Fruit fly (Drosophila melanogaster) whole organism, wandering third instar larva: Measurements from ENCODE around the gene Uggt.

Experiments used
- Abd-B ChIP-seq: fragments of >200 bp; optimal IDR thresholded peaks from 2 replicates; lab custom pipeline; 2017; ENCODE audit warnings: missing biosample characterization, missing genetic modification characterization
- CG32264 ChIP-seq: fragments of 200-800 bp; sonication (Bioruptor generic); optimal IDR thresholded peaks from 2 replicates; lab custom pipeline; 2016; ENCODE audit warnings: missing biosample characterization, missing genetic modification characterization
- CG9705 ChIP-seq: fragments of 200-800 bp; sonication (Bioruptor generic); optimal IDR thresholded peaks from 2 replicates; lab custom pipeline; 2018; ENCODE audit warnings: missing biosample characterization, mild to moderate bottlenecking, missing genetic modification characterization
- Dfd ChIP-seq: fragments of >200 bp; optimal IDR thresholded peaks from 2 replicates; lab custom pipeline; 2017; ENCODE audit warnings: missing biosample characterization, missing genetic modification characterization
- Dif ChIP-seq: fragments of 200-275, 200-300 bp; sonication (Bioruptor generic); optimal IDR thresholded peaks from 2 replicates; lab custom pipeline; 2018; ENCODE audit warnings: missing biosample characterization, missing genetic modification characterization; ENCODE audit not compliant: partially characterized antibody
- GATAd ChIP-seq: sonication (Bioruptor generic); optimal IDR thresholded peaks from 2 replicates; lab custom pipeline; 2016; ENCODE audit warnings: missing biosample characterization, missing genetic modification characterization
- HLH106 ChIP-seq: fragments of 200-800 bp; optimal IDR thresholded peaks from 3 replicates; lab custom pipeline; 2019; ENCODE audit warnings: missing biosample characterization, mild to moderate bottlenecking, missing genetic modification characterization, moderate library complexity
- Hnf4 ChIP-seq: fragments of 200-800 bp; sonication (Bioruptor generic); optimal IDR thresholded peaks from 2 replicates; lab custom pipeline; 2016; ENCODE audit warnings: missing biosample characterization, mild to moderate bottlenecking, missing genetic modification characterization
- Hr78 ChIP-seq: fragments of >200 bp; optimal IDR thresholded peaks from 2 replicates; lab custom pipeline; 2017; ENCODE audit warnings: missing biosample characterization, missing genetic modification characterization
- Hr83 ChIP-seq: fragments of 200-300 bp; sonication (Bioruptor generic); optimal IDR thresholded peaks from 2 replicates; lab custom pipeline; 2016; ENCODE audit warnings: missing biosample characterization, mild to moderate bottlenecking, missing genetic modification characterization, moderate library complexity; ENCODE audit not compliant: poor library complexity, severe bottlenecking
- Jra ChIP-seq: sonication (Bioruptor generic); optimal IDR thresholded peaks from 2 replicates; lab custom pipeline; 2016; ENCODE audit warnings: missing biosample characterization, missing genetic modification characterization
- Mio ChIP-seq: sonication (Bioruptor generic); optimal IDR thresholded peaks from 2 replicates; lab custom pipeline; 2016; ENCODE audit warnings: missing biosample characterization, missing genetic modification characterization
- Myc ChIP-seq: fragments of >200 bp; optimal IDR thresholded peaks from 2 replicates; lab custom pipeline; 2017
- N ChIP-seq: fragments of >200 bp; optimal IDR thresholded peaks from 2 replicates; lab custom pipeline; 2018; ENCODE audit warnings: missing biosample characterization, missing external identifiers, missing genetic modification characterization
- OdsH ChIP-seq: fragments of 200-800 bp; sonication (Bioruptor generic); optimal IDR thresholded peaks from 2 replicates; lab custom pipeline; 2016; ENCODE audit warnings: missing biosample characterization, mild to moderate bottlenecking, missing genetic modification characterization
- Rel ChIP-seq, 2 experiments: fragments of 200-800 bp; sonication (Bioruptor generic) in 1 of 2; optimal IDR thresholded peaks; 2 replicates in 1 of 2; 3 replicates in 1 of 2; lab custom pipeline; 2016 to 2019; ENCODE audit warnings: mild to moderate bottlenecking in 2 of 2, missing biosample characterization in 2 of 2, missing genetic modification characterization in 2 of 2, moderate library complexity in 1 of 2
- Sp1 ChIP-seq: fragments of 200-800 bp; sonication (Bioruptor generic); optimal IDR thresholded peaks from 3 replicates; lab custom pipeline; 2019; ENCODE audit warnings: missing biosample characterization, mild to moderate bottlenecking, missing genetic modification characterization, moderate library complexity
- Vsx2 ChIP-seq: fragments of 200-300, 225-300 bp; sonication (Bioruptor generic); optimal IDR thresholded peaks from 2 replicates; lab custom pipeline; 2018; ENCODE audit warnings: missing biosample characterization, missing genetic modification characterization; ENCODE audit not compliant: partially characterized antibody
- br ChIP-seq: fragments of 200-800 bp; sonication (Bioruptor generic); optimal IDR thresholded peaks from 2 replicates; lab custom pipeline; 2016; ENCODE audit warnings: missing biosample characterization, missing genetic modification characterization
- brk ChIP-seq: fragments of 200-800 bp; sonication (Bioruptor generic); optimal IDR thresholded peaks from 2 replicates; lab custom pipeline; 2016; ENCODE audit warnings: missing biosample characterization, mild to moderate bottlenecking, missing genetic modification characterization
- dl ChIP-seq, 2 experiments: fragments of 175-275, 200-275 bp in 1 of 2; fragments of 200-275 bp in 1 of 2; sonication (Bioruptor generic); optimal IDR thresholded peaks; lab custom pipeline; 2018; ENCODE audit warnings: mild to moderate bottlenecking in 2 of 2, missing biosample characterization in 2 of 2, missing genetic modification characterization in 2 of 2, moderate library complexity in 2 of 2; ENCODE audit not compliant: partially characterized antibody in 2 of 2, insufficient read depth in 1 of 2
- dsf ChIP-seq: sonication (Bioruptor generic); optimal IDR thresholded peaks from 2 replicates; lab custom pipeline; 2016; ENCODE audit warnings: missing biosample characterization, missing genetic modification characterization, borderline replicate concordance
- ey ChIP-seq: fragments of 200-800 bp; sonication (Bioruptor generic); optimal IDR thresholded peaks from 2 replicates; lab custom pipeline; 2016; ENCODE audit warnings: missing biosample characterization, missing genetic modification characterization
- foxo ChIP-seq, 2 experiments: fragments of 200-800 bp; sonication (Bioruptor generic); optimal IDR thresholded peaks; 2 replicates in 1 of 2; 3 replicates in 1 of 2; lab custom pipeline; 2016 to 2017; ENCODE audit warnings: missing biosample characterization in 2 of 2, missing genetic modification characterization in 2 of 2
- fru ChIP-seq: fragments of 200-800 bp; sonication (Bioruptor generic); optimal IDR thresholded peaks from 3 replicates; lab custom pipeline; 2016; ENCODE audit warnings: missing biosample characterization, mild to moderate bottlenecking, missing genetic modification characterization
- h ChIP-seq: fragments of 200-800 bp; sonication (Bioruptor generic); optimal IDR thresholded peaks from 3 replicates; lab custom pipeline; 2016; ENCODE audit warnings: missing biosample characterization, mild to moderate bottlenecking, missing genetic modification characterization
- jim ChIP-seq: fragments of 175-275, 200-325 bp; sonication (Bioruptor generic); optimal IDR thresholded peaks from 2 replicates; lab custom pipeline; 2016; ENCODE audit warnings: missing biosample characterization, mild to moderate bottlenecking, missing genetic modification characterization
- lola ChIP-seq: fragments of >200 bp; optimal IDR thresholded peaks from 2 replicates; lab custom pipeline; 2017; ENCODE audit warnings: missing biosample characterization, missing genetic modification characterization
- pan ChIP-seq: fragments of >200 bp; optimal IDR thresholded peaks from 2 replicates; lab custom pipeline; 2017
- psq ChIP-seq: fragments of 200-800 bp; sonication (Bioruptor generic); optimal IDR thresholded peaks from 3 replicates; lab custom pipeline; 2017; ENCODE audit warnings: missing biosample characterization, mild to moderate bottlenecking, missing genetic modification characterization, moderate library complexity
- rgr ChIP-seq: fragments of 200-800 bp; sonication (Bioruptor generic); optimal IDR thresholded peaks from 3 replicates; lab custom pipeline; 2016; ENCODE audit warnings: missing biosample characterization, mild to moderate bottlenecking, missing genetic modification characterization
- sv ChIP-seq: fragments of 200-800 bp; sonication (Bioruptor generic); optimal IDR thresholded peaks from 3 replicates; lab custom pipeline; 2016; ENCODE audit warnings: missing biosample characterization, missing genetic modification characterization
- tai ChIP-seq: sonication (Bioruptor generic); optimal IDR thresholded peaks from 2 replicates; lab custom pipeline; 2016; ENCODE audit warnings: missing biosample characterization, missing genetic modification characterization
- woc ChIP-seq: sonication (Bioruptor generic); optimal IDR thresholded peaks from 2 replicates; lab custom pipeline; 2016; ENCODE audit warnings: missing biosample characterization, mild to moderate bottlenecking, missing genetic modification characterization

The Uggt gene

DNA sequence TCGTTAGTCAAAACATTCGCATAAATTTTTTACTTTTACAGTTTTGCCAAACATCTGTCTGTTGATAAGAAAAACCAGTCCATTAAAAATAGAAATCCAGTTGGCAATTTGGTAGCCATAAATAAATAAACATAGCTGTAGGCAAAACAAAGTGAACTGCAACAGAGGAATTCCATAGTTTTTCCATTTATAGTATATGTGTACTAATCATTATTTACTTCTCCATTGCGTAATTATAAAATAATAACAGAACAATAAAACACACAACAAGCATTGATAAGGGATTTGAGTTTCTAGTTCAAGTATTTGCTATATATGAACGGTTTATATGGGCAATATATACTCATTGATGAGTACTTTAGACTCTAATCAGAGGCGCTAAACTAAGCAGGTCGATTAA is 35.9 kb upstream of the Uggt start:
- TF ChIP-seq pan: no peak

DNA sequence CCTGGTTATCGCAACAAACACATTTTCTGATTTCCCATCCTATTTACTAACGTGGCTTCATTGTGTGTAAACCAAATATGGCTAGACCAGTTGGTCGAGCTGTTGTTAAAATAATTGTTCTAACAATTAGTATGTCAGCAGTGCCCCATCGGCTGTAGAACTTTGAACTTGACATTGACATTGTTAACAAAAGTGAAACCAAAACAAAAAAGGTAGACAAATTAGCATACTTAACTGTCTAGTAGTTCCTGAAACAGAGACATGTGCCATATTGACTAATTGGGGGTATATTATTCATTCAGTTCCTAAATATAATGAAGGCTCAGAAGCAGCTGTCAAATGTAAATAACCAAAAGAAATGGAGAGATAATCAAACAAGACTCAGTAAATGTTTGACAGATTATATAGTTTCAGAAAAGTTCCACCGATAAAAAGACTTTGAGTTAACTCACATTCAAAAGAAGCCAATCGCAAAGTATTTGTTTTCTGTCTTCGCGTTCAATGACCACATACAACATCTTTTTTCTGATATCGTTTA is 34.8 kb upstream of the Uggt start:
- TF ChIP-seq Rel (GFP tag; optimal IDR thresholded peaks at IDR 0.05; lab: Kevin White, UChicago) (no peak), Rel (tag; optimal IDR thresholded peaks at IDR 0.05; lab: Kevin White, UChicago) (no peak), Sp1 (GFP tag; lab: Kevin White, UChicago) (no peak)

DNA sequence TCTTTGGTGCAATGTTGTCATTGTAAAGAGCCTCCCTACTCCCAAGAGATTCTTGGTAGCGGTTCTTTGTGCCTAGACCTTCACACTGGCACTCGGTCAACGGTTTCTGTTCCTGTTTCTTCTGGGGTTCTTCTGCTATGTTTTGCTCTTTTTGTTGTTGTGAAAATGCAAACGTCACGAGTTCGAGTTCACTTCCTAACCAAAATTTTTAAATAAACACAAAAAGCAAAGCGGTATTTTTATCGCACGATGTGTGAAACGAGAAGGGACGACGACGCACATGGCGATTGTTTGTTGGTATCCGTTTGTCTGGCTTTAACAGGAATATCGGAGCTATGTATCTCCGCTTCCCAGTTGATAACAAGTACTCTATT is 32.6 kb upstream of the Uggt start:
- TF ChIP-seq sv (GFP tag; lab: Kevin White, UChicago) (no peak), CG9705 (GFP tag; lab: Kevin White, UChicago) (no peak), tai (no peak), Mio (no peak), Hr83 (GFP tag; lab: Kevin White, UChicago) (no peak), woc (GFP tag; lab: Kevin White, UChicago) (no peak), fru (GFP tag; lab: Kevin White, UChicago) (no peak), GATAd (GFP tag; lab: Kevin White, UChicago) (no peak), Myc (lab: Kevin White, UChicago) (no peak), brk (no peak), dl (GFP tag; optimal IDR thresholded peaks at IDR 0.05; lab: Kevin White, UChicago; ENCODE audit: insufficient read depth in 1 of 2, partially characterized antibody in 2 of 2) (no peak), jim (GFP tag; lab: Kevin White, UChicago) (no peak), CG32264 (GFP tag; lab: Kevin White, UChicago) (no peak), foxo (GFP tag; optimal IDR thresholded peaks at IDR 0.05; lab: Kevin White, UChicago) (no peak), pan (no peak), Abd-B (GFP tag; lab: Kevin White, UChicago) (no peak), Rel (GFP tag; optimal IDR thresholded peaks at IDR 0.05; lab: Kevin White, UChicago) (no peak), Rel (tag; optimal IDR thresholded peaks at IDR 0.05; lab: Kevin White, UChicago) (no peak), rgr (no peak), h (no peak), psq (no peak)

DNA sequence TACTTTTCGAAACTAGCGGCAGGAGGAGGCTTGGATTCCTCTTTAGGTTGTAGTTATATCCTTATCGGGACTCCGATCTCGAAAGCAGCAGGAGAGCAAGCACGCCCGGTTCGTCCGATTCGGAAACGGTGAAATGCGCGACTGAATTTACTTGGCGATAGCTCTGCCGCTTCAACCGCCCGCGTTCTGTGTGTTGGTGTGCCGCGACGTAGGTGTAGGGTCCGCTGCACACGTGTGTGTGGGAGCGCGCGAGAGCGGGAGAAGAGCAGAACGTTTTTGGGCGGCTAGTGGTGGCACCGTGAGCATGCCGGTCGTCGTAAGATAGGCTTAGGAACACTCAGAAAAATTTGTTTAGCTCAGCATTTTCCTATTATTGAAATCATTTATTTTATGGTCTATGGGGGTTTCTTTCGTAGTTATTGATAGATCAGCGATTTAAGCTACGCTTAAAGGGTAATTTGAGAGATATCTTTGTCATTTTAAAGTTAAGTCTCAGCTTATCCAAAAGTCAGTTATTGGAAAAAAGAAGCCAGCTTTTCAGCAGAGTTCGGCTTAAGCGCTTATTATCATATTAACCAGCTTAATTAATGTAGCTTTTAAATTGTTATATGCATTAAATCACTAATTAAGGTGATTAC is 32.1 kb upstream of the Uggt start:
- no peak for TF ChIP-seq Vsx2 (GFP tag; lab: Kevin White, UChicago)
- TF ChIP-seq lola (GFP tag; lab: Kevin White, UChicago): no peak
- no peak for TF ChIP-seq Hr78
- TF ChIP-seq N (GFP tag; lab: Kevin White, UChicago): peak; percentile 56
- TF ChIP-seq Hr83 (GFP tag; lab: Kevin White, UChicago): peak; percentile 83
- TF ChIP-seq Myc (lab: Kevin White, UChicago): no peak
- TF ChIP-seq pan: no peak
- TF ChIP-seq brk: no peak
- peak; percentile 5 for TF ChIP-seq br (GFP tag; lab: Kevin White, UChicago)
- peak; percentile 40 for TF ChIP-seq ey (GFP tag; lab: Kevin White, UChicago)
- TF ChIP-seq HLH106 (tag; lab: Kevin White, UChicago): peak; percentile 14
- peak; percentile 71 for TF ChIP-seq Dif
- TF ChIP-seq Mio: no peak
- peak; percentile 61 for TF ChIP-seq woc (GFP tag; lab: Kevin White, UChicago)
- no peak for TF ChIP-seq Abd-B (GFP tag; lab: Kevin White, UChicago)
- TF ChIP-seq foxo (GFP tag; optimal IDR thresholded peaks at IDR 0.05; lab: Kevin White, UChicago): peak in 1 of 2 experiments; percentile 18
- peak; percentile 35 for TF ChIP-seq h
- peak; percentile 43 for TF ChIP-seq fru (GFP tag; lab: Kevin White, UChicago)
- no peak for TF ChIP-seq OdsH (GFP tag; lab: Kevin White, UChicago)
- peak; percentile 7 for TF ChIP-seq tai
- no peak for TF ChIP-seq Jra (GFP tag; lab: Kevin White, UChicago)
- TF ChIP-seq Rel (GFP tag; optimal IDR thresholded peaks at IDR 0.05; lab: Kevin White, UChicago): no peak
- peak; percentile 43 for TF ChIP-seq Rel (tag; optimal IDR thresholded peaks at IDR 0.05; lab: Kevin White, UChicago)
- no peak for TF ChIP-seq psq
- TF ChIP-seq Sp1 (GFP tag; lab: Kevin White, UChicago): no peak
- no peak for TF ChIP-seq rgr
- TF ChIP-seq Dfd (GFP tag; lab: Kevin White, UChicago): no peak
- peak; percentile 24 for TF ChIP-seq Hnf4 (GFP tag; lab: Kevin White, UChicago)
- no peak for TF ChIP-seq dsf (GFP tag; lab: Kevin White, UChicago)
